Fruit fly (Drosophila melanogaster) whole organism, adult: ENCODE measurements around the gene Neto.

Source experiments
- CG11617 ChIP-seq: fragments of 200-800 bp; sonication (Bioruptor generic); optimal IDR thresholded peaks from 2 replicates; lab custom pipeline; 2017; ENCODE audit warnings: mild to moderate bottlenecking, missing biosample characterization, missing genetic modification reagents, missing genetic modification characterization
- CG14711 ChIP-seq: fragments of 200-800 bp; sonication (Bioruptor generic); optimal IDR thresholded peaks from 2 replicates; lab custom pipeline; 2018; ENCODE audit warnings: missing biosample characterization, mild to moderate bottlenecking, missing genetic modification characterization, moderate library complexity
- CG5204 ChIP-seq: fragments of 200-800 bp; sonication (Bioruptor generic); optimal IDR thresholded peaks from 2 replicates; lab custom pipeline; 2016; ENCODE audit warnings: missing biosample characterization, missing genetic modification characterization
- CG7101 ChIP-seq: fragments of 200-800 bp; sonication (Bioruptor generic); optimal IDR thresholded peaks from 2 replicates; lab custom pipeline; 2018; ENCODE audit warnings: missing biosample characterization, mild to moderate bottlenecking, missing genetic modification characterization, moderate library complexity
- Crg-1 ChIP-seq: fragments of 200-800 bp; sonication (Bioruptor generic); optimal IDR thresholded peaks from 2 replicates; lab custom pipeline; 2016; ENCODE audit warnings: missing biosample characterization, missing genetic modification characterization
- cnc ChIP-seq, 2 experiments: fragments of >200 bp; optimal IDR thresholded peaks; 2 replicates each; lab custom pipeline; 2017
- ovo ChIP-seq: fragments of 200-800 bp; sonication (Bioruptor generic); optimal IDR thresholded peaks from 2 replicates; lab custom pipeline; 2016; ENCODE audit warnings: missing biosample characterization, missing genetic modification characterization
- pad ChIP-seq: fragments of 200-800 bp; sonication (Bioruptor generic); optimal IDR thresholded peaks from 3 replicates; lab custom pipeline; 2017; ENCODE audit warnings: missing biosample characterization, missing genetic modification characterization, mild to moderate bottlenecking, moderate library complexity, missing genetic modification reagents

DNA sequence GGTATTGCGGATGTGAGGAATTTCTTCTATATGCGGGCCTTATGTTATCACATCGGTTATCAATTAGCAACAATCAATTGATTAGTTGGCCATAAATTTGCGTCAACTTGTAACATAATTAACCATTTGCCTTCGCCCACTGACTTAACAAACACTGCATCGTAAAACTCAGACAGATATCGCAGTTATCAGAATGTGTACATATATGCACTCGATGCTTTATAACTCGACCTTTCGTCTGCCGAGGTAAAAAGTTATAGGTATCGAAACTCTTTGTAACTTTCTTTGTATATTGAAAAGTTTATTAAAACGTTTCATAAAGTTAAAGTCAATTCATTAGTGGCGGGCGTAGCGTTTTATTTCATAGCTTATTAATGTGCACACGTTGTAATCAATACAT is 117.3 kb downstream of the Neto start:
- TF ChIP-seq ovo (GFP tag; lab: Kevin White, UChicago): no peak
- no peak for TF ChIP-seq cnc (optimal IDR thresholded peaks at IDR 0.05; lab: Kevin White, UChicago)
- no peak for TF ChIP-seq CG7101
- TF ChIP-seq CG14711: no peak
- no peak for TF ChIP-seq CG5204 (GFP tag; lab: Kevin White, UChicago)
- no peak for TF ChIP-seq CG11617 (GFP tag; lab: Kevin White, UChicago)
- TF ChIP-seq Crg-1: no peak
- TF ChIP-seq pad (GFP tag; lab: Kevin White, UChicago): no peak
